Fruit fly (Drosophila melanogaster) whole organism, adult: ENCODE results near the gene Tpst.
A peak's percentile ranks its signal among the peaks of the same experiment; 100 is the strongest.

ENCODE experiments used
- CG11617 ChIP-seq: fragments of 200-800 bp; sonication (Bioruptor generic); optimal IDR thresholded peaks from 2 replicates; lab custom pipeline; 2017; ENCODE audit warnings: mild to moderate bottlenecking, missing biosample characterization, missing genetic modification reagents, missing genetic modification characterization
- CG12768 ChIP-seq: fragments of 200-800 bp; sonication (Bioruptor generic); optimal IDR thresholded peaks from 2 replicates; lab custom pipeline; 2017; ENCODE audit warnings: missing biosample characterization, missing genetic modification characterization, mild to moderate bottlenecking, moderate library complexity, missing genetic modification reagents
- CG1620 ChIP-seq: fragments of 200-800 bp; sonication (Bioruptor generic); optimal IDR thresholded peaks from 2 replicates; lab custom pipeline; 2016; ENCODE audit warnings: missing biosample characterization, missing genetic modification characterization
- CG33017 ChIP-seq: fragments of 200-800 bp; sonication (Bioruptor generic); optimal IDR thresholded peaks from 2 replicates; lab custom pipeline; 2018; ENCODE audit warnings: missing biosample characterization, mild to moderate bottlenecking, missing genetic modification characterization, moderate library complexity
- CG7045 ChIP-seq: fragments of 200-800 bp; sonication (Bioruptor generic); optimal IDR thresholded peaks from 2 replicates; lab custom pipeline; 2017; ENCODE audit warnings: missing biosample characterization, mild to moderate bottlenecking, missing genetic modification characterization
- CG7101 ChIP-seq: fragments of 200-800 bp; sonication (Bioruptor generic); optimal IDR thresholded peaks from 2 replicates; lab custom pipeline; 2018; ENCODE audit warnings: missing biosample characterization, mild to moderate bottlenecking, missing genetic modification characterization, moderate library complexity
- bab1 ChIP-seq: fragments of 200-800 bp; sonication (Bioruptor generic); optimal IDR thresholded peaks from 3 replicates; lab custom pipeline; 2019; ENCODE audit warnings: missing biosample characterization, mild to moderate bottlenecking, missing genetic modification characterization, moderate library complexity
- kay ChIP-seq: fragments of 200-800 bp; sonication (Bioruptor generic); peaks from one replicate; lab custom pipeline; 2016; ENCODE audit warnings: missing biosample characterization, missing genetic modification characterization, borderline replicate concordance
- tj ChIP-seq: fragments of 200-800 bp; sonication (Bioruptor generic); optimal IDR thresholded peaks from 3 replicates; lab custom pipeline; 2017; ENCODE audit warnings: missing biosample characterization, mild to moderate bottlenecking, missing genetic modification characterization, moderate library complexity

- TF ChIP-seq CG1620 (GFP tag; lab: Kevin White, UChicago) (no peak), CG12768 (GFP tag; lab: Kevin White, UChicago) (no peak), kay (GFP tag; lab: Kevin White, UChicago) (no peak), CG11617 (GFP tag; lab: Kevin White, UChicago) (peak; percentile 39), CG7045 (GFP tag; lab: Kevin White, UChicago) (no peak), CG7101 (tag; lab: Kevin White, UChicago) (no peak), bab1 (peak; percentile 4), tj (GFP tag; lab: Kevin White, UChicago) (no peak), CG33017 (no peak)
Measured at dm6 chrX:13624334-13625079, 60.9 kb downstream of the Tpst start, which contains the start of the genes CG2691 and NFAT.
